Worm (Caenorhabditis elegans) whole organism, early embryonic: ENCODE results near the gene pis-1.

Experiments
- B0310.2 ChIP-seq: sonication (generic microtip); optimal IDR thresholded peaks from 2 replicates; lab custom pipeline; 2016; ENCODE audit warnings: mild to moderate bottlenecking, missing genetic modification characterization, missing compliant biosample characterization
- F13C5.2 ChIP-seq: sonication (generic microtip); optimal IDR thresholded peaks from 2 replicates; lab custom pipeline; 2017; ENCODE audit warnings: mild to moderate bottlenecking, missing genetic modification characterization, inconsistent platforms, missing compliant biosample characterization
- aly-1 ChIP-seq: sonication (generic microtip); optimal IDR thresholded peaks from 2 replicates; lab custom pipeline; 2016; ENCODE audit warnings: missing genetic modification characterization, missing compliant biosample characterization
- ama-1 ChIP-seq: fragments of 150-350 bp; optimal IDR thresholded peaks from 2 replicates; lab custom pipeline; 2014
- ceh-13 ChIP-seq: fragments of 200-800 bp; sonication (Bioruptor generic); optimal IDR thresholded peaks from 2 replicates; lab custom pipeline; 2018; ENCODE audit warnings: mild to moderate bottlenecking, missing genetic modification characterization, missing compliant biosample characterization
- ceh-36 ChIP-seq: sonication (generic microtip); optimal IDR thresholded peaks from 2 replicates; lab custom pipeline; 2016; ENCODE audit warnings: missing genetic modification characterization, inconsistent platforms, missing compliant biosample characterization
- flt-1 ChIP-seq: fragments of 200-800 bp; sonication (Bioruptor generic); IDR thresholded peaks from 2 replicates; pipeline ENCODE4 v1.3.6; 2022; ENCODE audit warnings: missing genetic modification characterization, missing compliant biosample characterization
- hmbx-1 ChIP-seq: sonication (generic microtip); optimal IDR thresholded peaks from 2 replicates; lab custom pipeline; 2016; ENCODE audit warnings: mild to moderate bottlenecking, missing genetic modification characterization, missing compliant biosample characterization
- scrt-1 ChIP-seq: fragments of 200-800 bp; sonication (Bioruptor generic); IDR thresholded peaks from 2 replicates; pipeline ENCODE4 v1.3.6; 2022; ENCODE audit warnings: missing genetic modification characterization, missing compliant biosample characterization
- tbx-11 ChIP-seq: fragments of 200-800 bp; sonication (Bioruptor generic); IDR thresholded peaks from 2 replicates; pipeline ENCODE4 v1.3.6; 2022; ENCODE audit warnings: missing genetic modification characterization, missing compliant biosample characterization

DNA sequence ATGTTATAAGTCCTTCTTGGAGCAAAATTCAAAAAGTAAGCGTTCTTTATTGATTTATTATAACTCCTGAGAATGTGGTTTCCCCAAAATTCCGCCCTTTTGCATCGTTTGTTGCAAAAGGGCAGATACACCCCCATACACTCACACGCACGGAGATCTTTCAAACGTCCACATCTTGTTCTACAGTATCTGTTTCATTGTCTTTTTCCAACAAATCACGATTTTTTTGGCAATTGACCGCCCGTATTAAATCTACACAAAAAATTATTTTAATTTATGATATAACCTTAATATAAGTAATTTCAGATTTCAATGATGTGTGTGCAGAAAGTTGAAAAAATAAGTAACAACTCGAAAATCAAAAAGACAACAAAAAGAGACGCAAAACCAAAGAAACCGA, 6.9 kb downstream of the pis-1 start, which contains the start of gene T13F2.4:
- TF ChIP-seq tbx-11 (GFP tag; lab: Robert Waterston, UW) = no peak
- TF ChIP-seq B0310.2 (tag; lab: Kevin White, UChicago) = no peak
- no peak for TF ChIP-seq aly-1 (tag; lab: Kevin White, UChicago)
- TF ChIP-seq ceh-36 = no peak
- TF ChIP-seq ama-1 = no peak
- TF ChIP-seq flt-1 = no peak
- no peak for TF ChIP-seq ceh-13 (GFP tag; lab: Kevin White, UChicago)
- no peak for TF ChIP-seq F13C5.2 (tag; lab: Kevin White, UChicago)
- no peak for TF ChIP-seq hmbx-1 (tag; lab: Kevin White, UChicago)
- no peak for TF ChIP-seq scrt-1
